Worm (Caenorhabditis elegans) whole organism, late embryonic: ENCODE results near the gene C23G10.7.

Experiments
- C38D4.7 ChIP-seq: fragments of 200-800 bp; sonication (Bioruptor generic); optimal IDR thresholded peaks from 2 replicates; lab custom pipeline; 2018; ENCODE audit warnings: mild to moderate bottlenecking, missing genetic modification characterization, moderate library complexity, missing compliant biosample characterization
- madf-2 ChIP-seq: sonication (generic microtip); optimal IDR thresholded peaks from 2 replicates; lab custom pipeline; 2017; ENCODE audit warnings: missing genetic modification characterization, missing compliant biosample characterization
- pha-4 ChIP-seq: fragments of 150-350 bp; optimal IDR thresholded peaks from 2 replicates; lab custom pipeline; 2018; ENCODE audit warnings: missing biosample characterization, missing genetic modification reagents, missing genetic modification characterization
- pqm-1 ChIP-seq: sonication (generic microtip); optimal IDR thresholded peaks from 2 replicates; lab custom pipeline; 2016; ENCODE audit warnings: missing genetic modification characterization, missing compliant biosample characterization

- TF ChIP-seq madf-2 (tag; lab: Kevin White, UChicago) (no peak), pha-4 (tag; lab: Kevin White, UChicago) (no peak), pqm-1 (tag; lab: Kevin White, UChicago) (no peak), C38D4.7 (GFP tag; lab: Kevin White, UChicago) (no peak)
These were observed 8.1 kb upstream of the C23G10.7 start, which contains the start of the genes sna-3 and rps-3 for ce11 chrIII:6206161-6206853.
